Fruit fly (Drosophila melanogaster): Measurements from ENCODE around the gene CG31211.
"Not testable (repeated sequence)": the region's sequence is repeated elsewhere in the genome, so short reads cannot be mapped to it uniquely, and the experiment has no call there.

Gene CG31211

dm6 chr3R:11949387-11950029 is at the start of gene CG31211:
Gene CG31211, plus strand, starts transcription at chr3R:11949680.
- TF ChIP-seq noc (tag; optimal IDR thresholded peaks at IDR 0.05): no peak

dm6 chr3R:11902893-11903292 is 46.6 kb upstream of the CG31211 start:
- TF ChIP-seq noc (tag; optimal IDR thresholded peaks at IDR 0.05): no peak

DNA sequence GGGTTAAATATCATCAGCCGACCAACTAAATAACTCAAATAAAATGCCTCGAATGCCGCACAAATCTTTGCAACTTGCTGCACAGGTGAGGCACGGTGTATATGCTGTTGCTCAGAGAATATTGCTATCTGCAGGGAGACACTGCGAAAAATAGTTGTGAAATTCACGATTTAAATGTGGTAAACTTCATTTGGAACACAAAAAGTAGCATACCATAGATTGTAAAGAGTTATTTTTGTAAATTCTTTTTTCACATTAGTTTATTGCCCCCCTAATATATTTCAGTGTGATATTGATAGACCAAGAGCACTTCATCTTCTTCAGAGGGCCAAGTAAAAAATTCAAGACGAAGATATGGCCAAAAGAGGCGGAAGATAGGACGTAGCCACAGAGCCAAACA is 28.9 kb upstream of the CG31211 start:
- no peak for TF ChIP-seq noc (tag; optimal IDR thresholded peaks at IDR 0.05)

dm6 chr3R:11930962-11931361 is 18.5 kb upstream of the CG31211 start, which contains the start of gene CG14731:
Gene CG14731, plus strand, starts transcription at chr3R:11931262.
- TF ChIP-seq noc (tag; optimal IDR thresholded peaks at IDR 0.05): no peak

- TF ChIP-seq noc (tag; optimal IDR thresholded peaks at IDR 0.05): no peak
Measured at dm6 chr3R:11933903-11934302, 15.6 kb upstream of the CG31211 start.

DNA sequence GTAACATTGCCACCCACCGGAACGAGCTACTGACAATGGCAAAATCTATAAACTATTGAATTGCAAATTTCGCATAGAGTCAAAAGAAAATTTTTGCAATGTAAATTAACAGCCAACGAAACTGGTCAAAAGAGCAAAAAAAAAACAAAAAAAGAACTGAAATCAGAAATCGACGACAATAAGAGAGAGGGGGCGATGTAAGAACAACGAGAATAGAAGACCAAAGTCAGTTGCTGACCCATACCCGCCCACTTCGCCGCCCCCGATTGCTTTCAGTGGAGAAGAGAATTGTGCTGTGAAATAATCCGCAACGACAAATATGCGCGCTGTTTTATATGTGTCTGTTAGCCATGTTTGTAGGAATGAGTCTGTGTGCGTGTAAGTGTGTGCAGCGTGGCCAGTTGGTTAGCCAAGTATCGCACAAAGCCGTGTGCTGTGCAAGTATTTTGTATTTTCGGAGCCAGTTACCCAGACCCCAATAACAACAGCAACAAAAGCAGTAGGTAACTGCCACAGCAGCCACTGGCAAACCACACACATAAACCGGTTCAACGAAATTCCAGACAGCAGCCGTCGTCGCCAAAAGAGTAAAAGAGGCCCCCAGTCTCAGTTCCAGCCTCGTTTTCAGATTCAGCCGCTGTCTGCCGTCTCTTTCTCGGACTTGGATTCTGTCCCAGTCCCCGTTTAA is 11.9 kb upstream of the CG31211 start:
- no peak for TF ChIP-seq noc (tag; optimal IDR thresholded peaks at IDR 0.05)

DNA sequence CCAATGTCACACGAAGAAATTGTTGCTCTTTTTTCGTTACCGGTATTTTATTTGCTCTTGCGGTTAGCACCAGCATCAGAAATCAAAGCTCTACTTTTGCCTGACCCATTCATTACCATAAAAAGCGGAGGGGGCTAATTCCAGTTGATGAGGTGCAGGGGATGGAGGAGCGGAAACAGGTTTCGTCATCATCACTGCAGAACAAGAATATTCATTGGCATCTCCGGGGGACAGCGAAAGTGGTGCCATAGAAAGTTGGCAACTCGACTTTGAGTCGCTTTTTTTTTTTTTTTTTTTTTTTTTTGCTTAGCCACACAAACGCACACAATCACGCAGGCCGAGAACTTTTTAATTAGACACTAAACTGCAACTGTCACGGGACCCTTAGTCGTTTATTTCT is 8.4 kb upstream of the CG31211 start:
- TF ChIP-seq noc (tag; optimal IDR thresholded peaks at IDR 0.05): no peak

dm6 chr3R:11945450-11946317 is 3.8 kb upstream of the CG31211 start:
- no peak for TF ChIP-seq noc (tag; optimal IDR thresholded peaks at IDR 0.05)

DNA sequence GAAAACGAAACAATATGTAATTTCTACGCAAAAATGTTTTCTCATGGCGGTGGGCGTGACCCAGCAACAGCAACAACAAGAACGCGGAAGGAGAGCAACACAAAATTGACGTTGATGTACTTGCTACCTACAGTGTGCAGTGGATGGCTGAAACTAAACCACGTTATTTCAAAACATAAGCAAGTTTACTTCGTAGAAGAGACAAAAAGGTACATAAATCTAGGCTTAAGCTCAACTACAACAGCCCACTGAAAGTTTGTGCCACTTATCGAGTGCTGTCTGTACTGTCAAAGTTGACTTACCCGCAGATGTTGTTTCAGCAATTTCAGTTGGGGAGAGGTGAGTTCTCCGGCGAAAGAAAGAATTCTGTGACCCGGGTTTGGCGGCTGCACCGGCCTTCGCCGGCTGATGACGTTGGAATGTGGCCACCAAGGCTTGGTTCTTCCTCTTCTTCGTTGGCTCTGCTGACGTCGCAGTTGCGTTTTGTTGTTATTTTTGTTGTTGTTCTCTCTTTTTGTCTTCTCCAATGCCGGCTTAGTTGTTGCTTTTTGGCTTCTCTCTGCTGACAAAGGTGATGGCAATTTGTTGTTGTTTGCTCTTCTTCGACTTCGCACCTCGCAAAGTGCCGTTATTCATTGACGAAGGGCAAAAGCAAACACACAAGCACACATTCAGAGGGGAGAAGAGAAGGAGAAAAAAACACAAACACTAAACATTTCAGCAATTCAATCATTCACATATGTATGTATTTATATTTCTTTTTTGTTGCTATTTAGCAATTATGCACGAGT is 2.2 kb upstream of the CG31211 start:
- TF ChIP-seq noc (tag; optimal IDR thresholded peaks at IDR 0.05): no peak

dm6 chr3R:11947959-11948358 is 1.5 kb upstream of the CG31211 start:
- TF ChIP-seq noc (tag; optimal IDR thresholded peaks at IDR 0.05): no peak

DNA sequence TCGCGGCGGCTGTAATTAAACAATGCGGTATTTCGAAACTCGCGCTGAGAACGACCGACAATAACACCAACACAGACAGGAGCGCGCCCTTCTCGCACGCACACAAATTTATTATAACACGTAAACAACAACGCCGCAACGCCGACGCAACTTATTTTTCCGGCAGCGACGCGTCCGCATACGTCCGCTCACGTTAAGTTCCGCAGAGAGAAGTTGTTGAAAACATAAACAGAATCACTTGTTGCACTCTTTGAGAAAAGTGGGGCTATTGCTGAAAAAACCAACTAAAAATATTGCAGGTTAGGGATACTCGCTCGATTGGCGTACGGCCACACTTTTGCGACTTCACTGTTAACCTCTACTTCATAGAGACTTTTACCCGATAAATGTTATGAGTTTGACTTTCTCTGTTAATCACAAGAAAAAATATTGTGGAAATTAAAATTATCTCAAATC is 549 bp upstream of the CG31211 start, which contains the start of gene Cad87A:
TSS of gene Cad87A (minus strand) at position 227 of the 456 bp plus-strand sequence.
- no peak for TF ChIP-seq noc (tag; optimal IDR thresholded peaks at IDR 0.05)

dm6 chr3R:11956444-11956843 is 7.0 kb downstream of the CG31211 start, which contains the start of gene Hsp70Aa:
Gene Hsp70Aa, minus strand, starts transcription at chr3R:11956544.
- not testable (repeated sequence) for TF ChIP-seq noc (tag; optimal IDR thresholded peaks at IDR 0.05)

- TF ChIP-seq noc (tag; optimal IDR thresholded peaks at IDR 0.05): no peak
Measured at dm6 chr3R:11957388-11957787, 7.9 kb downstream of the CG31211 start.

DNA sequence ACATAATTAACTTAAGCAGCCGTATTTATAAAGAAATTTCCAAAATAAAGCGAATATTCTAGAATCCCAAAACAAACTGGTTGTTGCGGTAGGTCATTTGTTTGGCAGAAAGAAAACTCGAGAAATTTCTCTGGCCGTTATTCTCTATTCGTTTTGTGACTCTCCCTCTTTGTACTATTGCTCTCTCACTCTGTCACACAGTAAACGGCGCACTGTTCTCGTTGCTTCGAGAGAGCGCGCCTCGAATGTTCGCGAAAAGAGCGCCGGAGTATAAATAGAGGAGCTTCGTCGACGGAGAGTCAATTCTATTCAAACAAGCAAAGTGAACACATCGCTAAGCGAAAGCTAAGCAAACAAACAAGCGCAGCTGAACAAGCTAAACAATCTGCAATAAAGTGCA is 8.8 kb downstream of the CG31211 start, which contains the start of gene Hsp70Ab:
TSS of gene Hsp70Ab (plus strand) at position 301 of the 400 bp plus-strand sequence.
- TF ChIP-seq noc (tag; optimal IDR thresholded peaks at IDR 0.05): not testable (repeated sequence)

- TF ChIP-seq noc (tag; optimal IDR thresholded peaks at IDR 0.05): peak; percentile 74
Measured at dm6 chr3R:11962739-11963214, 13.3 kb downstream of the CG31211 start, which contains the start of the genes CG3281 and aurA. Gene CG3281, minus strand, starts transcription at chr3R:11962805. Gene aurA, plus strand, starts transcription at chr3R:11963124.
